Fruit fly (Drosophila melanogaster): Measurements from ENCODE around the gene Cyp4d2.

Cyp4d2 gene

dm6 chrX:2196086-2196732 is 20.4 kb downstream of the Cyp4d2 start:
- TF ChIP-seq CG17801 (GFP tag; optimal IDR thresholded peaks at IDR 0.05; ENCODE audit: partially characterized antibody) = peak; percentile 87

dm6 chrX:2197414-2198271 is 21.8 kb downstream of the Cyp4d2 start:
- no peak for TF ChIP-seq CG17801 (GFP tag; optimal IDR thresholded peaks at IDR 0.05; ENCODE audit: partially characterized antibody)

dm6 chrX:2198272-2198571 is 22.4 kb downstream of the Cyp4d2 start:
- TF ChIP-seq CG17801 (GFP tag; optimal IDR thresholded peaks at IDR 0.05; ENCODE audit: partially characterized antibody) = no peak

DNA sequence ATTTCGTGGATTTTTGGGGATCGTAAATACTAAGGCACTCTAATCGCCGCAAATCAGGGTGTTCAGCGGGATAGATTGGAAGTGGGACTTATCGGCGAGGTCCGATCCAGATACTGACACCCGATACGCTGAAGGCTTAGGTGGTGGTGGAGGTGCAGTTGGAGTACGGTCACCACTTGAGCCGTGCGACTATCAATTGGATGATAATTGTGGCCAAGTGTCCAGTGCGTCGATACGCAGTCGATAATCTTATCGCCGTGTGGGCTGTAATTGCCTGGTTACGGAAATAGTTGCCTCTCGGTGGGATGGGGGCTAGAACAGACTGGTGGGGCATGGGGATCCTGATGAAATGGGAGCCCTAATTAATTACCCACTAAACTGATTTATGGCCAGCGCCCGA is 23.5 kb downstream of the Cyp4d2 start:
- no peak for TF ChIP-seq CG17801 (GFP tag; optimal IDR thresholded peaks at IDR 0.05; ENCODE audit: partially characterized antibody)

- TF ChIP-seq CG17801 (GFP tag; optimal IDR thresholded peaks at IDR 0.05; ENCODE audit: partially characterized antibody) = no peak
Measured at dm6 chrX:2203766-2204165, 28.0 kb downstream of the Cyp4d2 start, which contains the start of gene FarO. Gene FarO (minus strand): TSS chrX:2203866.

- no peak for TF ChIP-seq CG17801 (GFP tag; optimal IDR thresholded peaks at IDR 0.05; ENCODE audit: partially characterized antibody)
Measured at dm6 chrX:2208641-2209241, 32.9 kb downstream of the Cyp4d2 start.

- TF ChIP-seq CG17801 (GFP tag; optimal IDR thresholded peaks at IDR 0.05; ENCODE audit: partially characterized antibody) = no peak
Measured at dm6 chrX:2212327-2212820, 36.6 kb downstream of the Cyp4d2 start.

DNA sequence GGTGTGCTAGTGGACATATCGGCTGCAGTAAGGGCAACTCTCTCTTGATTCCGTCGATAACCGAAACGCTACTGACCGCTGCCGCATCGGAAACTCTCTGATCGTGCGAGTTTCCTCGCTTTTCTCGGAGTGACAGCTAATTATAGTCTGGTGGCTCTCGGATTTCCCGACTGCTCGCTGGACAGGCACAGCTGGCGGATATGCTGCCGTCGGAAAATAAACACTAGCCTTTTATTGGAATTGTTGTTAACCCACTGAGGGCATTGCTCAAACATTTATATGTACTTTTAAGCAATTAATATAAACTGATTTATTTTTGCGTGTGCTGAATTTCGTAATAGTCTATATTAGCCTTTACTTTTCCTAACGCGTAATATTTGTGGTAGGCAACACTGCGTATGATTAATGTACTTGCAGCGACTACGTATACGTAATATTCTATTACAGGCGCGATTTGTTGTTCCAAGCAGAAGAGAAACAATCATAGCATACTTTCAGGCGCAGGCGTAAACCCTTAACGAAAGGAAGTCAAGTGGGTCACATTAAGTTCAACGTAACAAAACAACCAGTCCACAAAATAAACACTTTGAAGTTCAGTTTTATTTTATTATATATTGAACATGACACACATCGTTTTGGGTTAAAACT is 38.1 kb downstream of the Cyp4d2 start, which contains the start of gene SmydA-8:
Gene SmydA-8, minus strand, starts transcription at position 51 of the 648 bp plus-strand sequence.
- TF ChIP-seq CG17801 (GFP tag; optimal IDR thresholded peaks at IDR 0.05; ENCODE audit: partially characterized antibody) = peak; percentile 32

DNA sequence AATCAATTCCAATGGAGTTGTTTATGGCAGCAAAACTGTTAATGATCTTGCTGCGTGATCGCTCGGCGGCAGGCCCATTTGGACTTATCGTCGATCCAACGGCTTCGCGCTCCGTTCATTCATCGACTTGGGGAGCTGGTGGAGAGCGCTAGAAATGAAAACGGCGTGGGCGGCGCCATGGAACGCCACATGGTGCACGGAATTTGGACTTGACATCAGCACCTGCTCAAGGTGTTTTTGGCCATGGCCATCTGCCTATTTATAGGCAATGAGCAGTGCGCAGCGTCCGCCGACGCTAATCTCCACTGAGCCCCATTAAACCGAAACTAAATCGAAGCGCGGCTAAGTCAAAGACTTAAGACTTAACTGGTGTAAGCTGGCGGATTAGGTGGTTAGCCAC is 42.6 kb downstream of the Cyp4d2 start:
- TF ChIP-seq CG17801 (GFP tag; optimal IDR thresholded peaks at IDR 0.05; ENCODE audit: partially characterized antibody) = no peak

- no peak for TF ChIP-seq CG17801 (GFP tag; optimal IDR thresholded peaks at IDR 0.05; ENCODE audit: partially characterized antibody)
Measured at dm6 chrX:2219246-2219645, 43.4 kb downstream of the Cyp4d2 start.

- TF ChIP-seq CG17801 (GFP tag; optimal IDR thresholded peaks at IDR 0.05; ENCODE audit: partially characterized antibody) = no peak
Measured at dm6 chrX:2219899-2220298, 44.1 kb downstream of the Cyp4d2 start.

DNA sequence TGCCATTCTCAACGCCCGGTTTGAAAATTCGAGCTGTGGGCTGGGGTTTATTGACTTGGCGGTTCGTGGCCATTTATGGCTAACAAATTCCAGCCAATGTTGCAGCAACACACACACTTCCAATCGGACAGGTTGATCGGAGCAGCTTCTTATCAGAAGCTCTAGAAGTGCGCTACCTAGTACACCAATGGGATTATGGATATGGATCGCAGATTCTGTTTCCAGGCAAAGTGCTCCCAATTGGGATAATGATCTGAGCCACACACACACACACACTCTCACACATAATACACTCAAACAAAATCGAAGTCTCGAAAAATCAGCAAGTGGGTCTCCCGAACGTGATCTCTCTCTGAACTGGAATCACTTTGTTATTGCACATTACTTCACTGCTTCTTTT is 45.8 kb downstream of the Cyp4d2 start:
- TF ChIP-seq CG17801 (GFP tag; optimal IDR thresholded peaks at IDR 0.05; ENCODE audit: partially characterized antibody) = no peak

- peak; percentile 97 for TF ChIP-seq CG17801 (GFP tag; optimal IDR thresholded peaks at IDR 0.05; ENCODE audit: partially characterized antibody)
Measured at dm6 chrX:2222181-2222790, 46.5 kb downstream of the Cyp4d2 start, which contains the start of gene Vinc. Gene Vinc (minus strand): TSS chrX:2222567.

dm6 chrX:2223454-2223853 is 47.6 kb downstream of the Cyp4d2 start, which contains the start of gene CG14052:
Gene CG14052 (plus strand): TSS chrX:2223754.
- no peak for TF ChIP-seq CG17801 (GFP tag; optimal IDR thresholded peaks at IDR 0.05; ENCODE audit: partially characterized antibody)

- no peak for TF ChIP-seq CG17801 (GFP tag; optimal IDR thresholded peaks at IDR 0.05; ENCODE audit: partially characterized antibody)
Measured at dm6 chrX:2225138-2225537, 49.3 kb downstream of the Cyp4d2 start, which contains the start of gene pcx. Gene pcx (plus strand): TSS chrX:2225296.
